Fruit fly (Drosophila melanogaster) whole organism, adult: ENCODE data around the gene CG13315.

ENCODE experiments used
- CG11617 ChIP-seq: fragments of 200-800 bp; sonication (Bioruptor generic); optimal IDR thresholded peaks from 2 replicates; lab custom pipeline; 2017; ENCODE audit warnings: mild to moderate bottlenecking, missing biosample characterization, missing genetic modification reagents, missing genetic modification characterization
- CG14711 ChIP-seq: fragments of 200-800 bp; sonication (Bioruptor generic); optimal IDR thresholded peaks from 2 replicates; lab custom pipeline; 2018; ENCODE audit warnings: missing biosample characterization, mild to moderate bottlenecking, missing genetic modification characterization, moderate library complexity
- CG1620 ChIP-seq: fragments of 200-800 bp; sonication (Bioruptor generic); optimal IDR thresholded peaks from 2 replicates; lab custom pipeline; 2016; ENCODE audit warnings: missing biosample characterization, missing genetic modification characterization
- CG33017 ChIP-seq: fragments of 200-800 bp; sonication (Bioruptor generic); optimal IDR thresholded peaks from 2 replicates; lab custom pipeline; 2018; ENCODE audit warnings: missing biosample characterization, mild to moderate bottlenecking, missing genetic modification characterization, moderate library complexity
- CG5204 ChIP-seq: fragments of 200-800 bp; sonication (Bioruptor generic); optimal IDR thresholded peaks from 2 replicates; lab custom pipeline; 2016; ENCODE audit warnings: missing biosample characterization, missing genetic modification characterization
- CG7101 ChIP-seq: fragments of 200-800 bp; sonication (Bioruptor generic); optimal IDR thresholded peaks from 2 replicates; lab custom pipeline; 2018; ENCODE audit warnings: missing biosample characterization, mild to moderate bottlenecking, missing genetic modification characterization, moderate library complexity
- Clk ChIP-seq: fragments of 200-800 bp; sonication (Bioruptor generic); optimal IDR thresholded peaks from 2 replicates; lab custom pipeline; 2017; ENCODE audit warnings: missing biosample characterization, missing genetic modification characterization
- Hr96 ChIP-seq: fragments of 200-800 bp; sonication (Bioruptor generic); optimal IDR thresholded peaks from 2 replicates; lab custom pipeline; 2016; ENCODE audit warnings: missing biosample characterization, missing genetic modification characterization
- Mnt ChIP-seq: fragments of 200-800 bp; sonication (Bioruptor generic); optimal IDR thresholded peaks from 2 replicates; lab custom pipeline; 2016; ENCODE audit warnings: missing biosample characterization, mild to moderate bottlenecking, missing genetic modification characterization
- bab1 ChIP-seq: fragments of 200-800 bp; sonication (Bioruptor generic); optimal IDR thresholded peaks from 3 replicates; lab custom pipeline; 2019; ENCODE audit warnings: missing biosample characterization, mild to moderate bottlenecking, missing genetic modification characterization, moderate library complexity
- kay ChIP-seq: fragments of 200-800 bp; sonication (Bioruptor generic); peaks from one replicate; lab custom pipeline; 2016; ENCODE audit warnings: missing biosample characterization, missing genetic modification characterization, borderline replicate concordance
- ovo ChIP-seq: fragments of 200-800 bp; sonication (Bioruptor generic); optimal IDR thresholded peaks from 2 replicates; lab custom pipeline; 2016; ENCODE audit warnings: missing biosample characterization, missing genetic modification characterization
- tj ChIP-seq: fragments of 200-800 bp; sonication (Bioruptor generic); optimal IDR thresholded peaks from 3 replicates; lab custom pipeline; 2017; ENCODE audit warnings: missing biosample characterization, mild to moderate bottlenecking, missing genetic modification characterization, moderate library complexity
- toe ChIP-seq: fragments of 200-800 bp; sonication (Bioruptor generic); optimal IDR thresholded peaks from 2 replicates; lab custom pipeline; 2016; ENCODE audit warnings: missing biosample characterization, missing genetic modification characterization

dm6 chr3L:9063607-9064006 is 33.1 kb upstream of the CG13315 start:
- TF ChIP-seq kay (GFP tag; lab: Kevin White, UChicago) (peak; percentile 69), tj (GFP tag; lab: Kevin White, UChicago) (no peak), Mnt (GFP tag; lab: Kevin White, UChicago) (peak; percentile 53), bab1 (GFP tag; lab: Kevin White, UChicago) (no peak), CG1620 (GFP tag; lab: Kevin White, UChicago) (no peak), CG33017 (tag; lab: Kevin White, UChicago) (no peak), toe (GFP tag; lab: Kevin White, UChicago) (no peak), CG14711 (tag; lab: Kevin White, UChicago) (no peak), ovo (no peak), Clk (no peak), Hr96 (GFP tag; lab: Kevin White, UChicago) (no peak), CG5204 (no peak), CG7101 (no peak), CG11617 (GFP tag; lab: Kevin White, UChicago) (no peak)
